Worm (Caenorhabditis elegans): ENCODE data around the gene clec-223.

ce11 chrV:11321719-11322118, 48.8 kb downstream of the clec-223 start, which contains the start of gene F47G9.4:
- TF ChIP-seq mdl-1 (tag; optimal IDR thresholded peaks at IDR 0.05): no peak
- no peak for TF ChIP-seq nhr-237 (tag; optimal IDR thresholded peaks at IDR 0.05)
- no peak for TF ChIP-seq sma-3 (GFP tag; optimal IDR thresholded peaks at IDR 0.05)
- no peak for TF ChIP-seq snpc-4 (tag; optimal IDR thresholded peaks at IDR 0.05)
- TF ChIP-seq nhr-25 (tag; optimal IDR thresholded peaks at IDR 0.05): no peak
